Fruit fly (Drosophila melanogaster): Measurements from ENCODE around the gene bark.
A peak's percentile ranks its signal among the peaks of the same experiment; 100 is the strongest.

The bark gene

dm6 chr2L:3787028-3787427 is at the start of gene bark:
TSS of gene bark (plus strand) at chr2L:3787167.
- TF ChIP-seq CG17801 (GFP tag; optimal IDR thresholded peaks at IDR 0.05; ENCODE audit: partially characterized antibody), result peak; percentile 44

dm6 chr2L:3737682-3738081 is 49.3 kb upstream of the bark start:
- no peak for TF ChIP-seq CG17801 (GFP tag; optimal IDR thresholded peaks at IDR 0.05; ENCODE audit: partially characterized antibody)

dm6 chr2L:3740443-3740842 is 46.5 kb upstream of the bark start:
- no peak for TF ChIP-seq CG17801 (GFP tag; optimal IDR thresholded peaks at IDR 0.05; ENCODE audit: partially characterized antibody)

DNA sequence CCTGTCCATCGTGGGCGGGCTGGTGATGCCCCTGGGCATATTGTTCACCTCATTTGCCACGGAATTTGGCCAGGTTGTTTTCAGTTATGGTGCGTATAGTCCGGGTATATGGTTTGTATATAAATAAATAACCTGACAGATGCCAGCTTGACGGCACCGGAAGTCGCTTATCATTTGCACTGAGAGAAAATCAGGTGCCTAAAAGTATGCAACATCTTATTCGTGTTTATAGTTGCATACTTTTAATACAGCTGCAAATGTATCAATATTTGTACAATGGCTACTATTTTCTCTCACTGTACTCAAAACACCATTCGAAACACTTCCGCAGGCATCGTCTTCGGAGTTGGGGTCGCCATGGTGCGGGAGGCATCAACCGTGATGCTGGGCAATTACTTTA is 38.3 kb upstream of the bark start:
- TF ChIP-seq CG17801 (GFP tag; optimal IDR thresholded peaks at IDR 0.05; ENCODE audit: partially characterized antibody), result no peak

- no peak for TF ChIP-seq CG17801 (GFP tag; optimal IDR thresholded peaks at IDR 0.05; ENCODE audit: partially characterized antibody)
Measured at dm6 chr2L:3754835-3755547, 32.0 kb upstream of the bark start.

- no peak for TF ChIP-seq CG17801 (GFP tag; optimal IDR thresholded peaks at IDR 0.05; ENCODE audit: partially characterized antibody)
Measured at dm6 chr2L:3756831-3757351, 30.1 kb upstream of the bark start, which contains the start of gene CG43707. TSS of gene CG43707 (plus strand) at chr2L:3757256.

DNA sequence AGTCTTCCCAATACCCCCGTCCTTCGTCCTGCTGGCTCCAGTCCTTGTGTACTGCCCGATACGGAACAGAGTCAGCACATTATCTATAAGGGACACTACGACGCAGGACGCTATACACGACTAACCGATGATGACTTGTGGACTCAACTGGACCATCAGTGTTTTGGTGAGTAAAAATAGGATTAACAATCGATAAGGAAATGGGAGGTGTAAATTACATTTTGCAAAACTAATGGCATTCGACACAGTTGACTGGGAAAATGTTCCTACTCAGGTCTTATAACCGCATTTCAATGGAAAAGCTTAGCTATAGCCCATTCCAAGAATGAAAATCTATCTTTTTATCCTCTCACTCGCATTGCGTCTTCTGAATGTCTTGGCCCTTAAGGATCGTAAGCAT is 21.8 kb upstream of the bark start, which contains the start of gene CG43703:
TSS of gene CG43703 (plus strand) at position 301 of the 400 bp plus-strand sequence.
- no peak for TF ChIP-seq CG17801 (GFP tag; optimal IDR thresholded peaks at IDR 0.05; ENCODE audit: partially characterized antibody)

DNA sequence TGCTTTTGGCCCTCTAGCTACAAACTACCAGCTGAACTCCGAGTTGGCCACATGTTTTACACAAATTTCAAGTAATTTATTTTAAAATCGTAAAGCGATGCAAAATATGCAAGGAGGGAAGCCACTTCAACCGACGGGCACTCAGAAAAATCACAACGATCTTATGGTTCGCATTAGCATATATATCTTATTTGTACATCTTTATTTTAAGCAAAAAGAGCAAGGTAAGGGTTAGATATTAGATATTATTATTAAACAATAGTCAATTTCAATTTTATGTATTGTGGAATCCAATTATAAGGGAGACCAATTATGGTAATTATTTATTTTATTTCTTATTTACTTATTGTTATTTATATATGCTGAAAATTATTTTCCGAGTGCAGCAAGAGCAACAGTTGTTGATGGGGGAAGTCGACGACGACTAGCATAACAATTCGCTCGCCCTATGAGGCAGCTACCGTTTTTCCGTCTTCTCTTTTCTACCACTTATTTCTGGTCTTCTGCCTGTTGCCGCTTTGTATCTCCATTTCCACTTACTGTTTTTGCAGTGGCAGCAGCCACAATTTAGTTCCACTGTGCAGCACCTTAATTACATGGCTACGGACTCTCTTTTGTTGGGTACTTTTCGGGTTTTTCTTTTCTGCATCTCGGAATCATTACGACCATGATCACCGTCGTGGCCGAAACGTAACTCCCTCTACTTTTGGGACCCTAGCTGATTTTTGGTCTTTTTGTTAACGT is 17.1 kb upstream of the bark start:
- no peak for TF ChIP-seq CG17801 (GFP tag; optimal IDR thresholded peaks at IDR 0.05; ENCODE audit: partially characterized antibody)

dm6 chr2L:3771109-3772067 is 15.6 kb upstream of the bark start, which contains the start of gene bowl:
TSS of gene bowl (plus strand) at chr2L:3771700.
- TF ChIP-seq CG17801 (GFP tag; optimal IDR thresholded peaks at IDR 0.05; ENCODE audit: partially characterized antibody), result peak; percentile 74

DNA sequence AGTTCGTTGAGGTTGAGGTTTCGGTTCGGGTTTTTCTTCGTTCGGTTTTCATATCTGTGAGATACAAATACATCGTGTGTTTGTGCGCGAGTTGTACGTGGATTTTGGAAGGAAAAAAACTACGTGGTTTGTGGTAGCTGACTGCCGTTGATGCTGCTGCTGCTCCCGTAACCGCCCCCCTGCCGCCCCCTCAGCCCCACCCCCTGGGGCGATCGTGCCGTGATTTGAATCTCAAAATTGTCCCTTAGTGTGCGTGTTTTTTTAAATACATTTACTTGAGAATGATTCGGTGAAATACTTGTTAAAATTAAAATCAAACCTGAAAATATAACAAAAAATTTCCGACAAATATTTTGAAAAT is 14.9 kb upstream of the bark start:
- TF ChIP-seq CG17801 (GFP tag; optimal IDR thresholded peaks at IDR 0.05; ENCODE audit: partially characterized antibody), result no peak

DNA sequence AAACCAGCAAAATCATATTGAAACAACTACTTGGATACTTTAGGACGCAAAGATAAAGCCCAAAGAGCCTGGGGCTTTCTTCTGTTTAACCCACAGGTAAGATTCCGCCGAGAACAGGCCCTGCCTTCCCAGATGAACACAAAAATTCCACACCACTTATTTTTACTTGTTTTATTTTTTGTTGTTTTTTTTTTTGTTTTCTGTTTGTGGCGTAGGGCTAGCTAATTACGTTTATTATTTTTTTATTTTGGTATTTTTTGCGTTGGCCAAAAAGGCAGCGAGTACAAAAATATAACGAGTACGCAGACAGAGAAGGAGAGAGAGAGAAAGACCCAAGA is 14.4 kb upstream of the bark start:
- no peak for TF ChIP-seq CG17801 (GFP tag; optimal IDR thresholded peaks at IDR 0.05; ENCODE audit: partially characterized antibody)

dm6 chr2L:3772937-3773623 is 13.9 kb upstream of the bark start:
- peak; percentile 25 for TF ChIP-seq CG17801 (GFP tag; optimal IDR thresholded peaks at IDR 0.05; ENCODE audit: partially characterized antibody)

dm6 chr2L:3773624-3773978 is 13.4 kb upstream of the bark start:
- TF ChIP-seq CG17801 (GFP tag; optimal IDR thresholded peaks at IDR 0.05; ENCODE audit: partially characterized antibody), result no peak

- TF ChIP-seq CG17801 (GFP tag; optimal IDR thresholded peaks at IDR 0.05; ENCODE audit: partially characterized antibody), result no peak
Measured at dm6 chr2L:3775767-3776351, 11.1 kb upstream of the bark start.
